Fruit fly (Drosophila melanogaster) whole organism, embryonic: ENCODE data around the gene PEK.

Experiments used
- Ada2b ChIP-seq: fragments of 200-800 bp; sonication (Bioruptor generic); IDR thresholded peaks from 2 replicates; pipeline ENCODE4 v1.3.6; 2022; ENCODE audit warnings: missing biosample characterization, missing genetic modification characterization
- Bdp1 ChIP-seq: fragments of 200-800 bp; sonication (Bioruptor generic); optimal IDR thresholded peaks from 3 replicates; lab custom pipeline; 2016; ENCODE audit warnings: missing biosample characterization, missing genetic modification characterization
- CG10147 ChIP-seq: fragments of 200-800 bp; sonication (Bioruptor generic); optimal IDR thresholded peaks from 2 replicates; lab custom pipeline; 2019; ENCODE audit warnings: missing biosample characterization, mild to moderate bottlenecking, missing genetic modification characterization, moderate library complexity
- CG10462 ChIP-seq: fragments of 200-800 bp; sonication (Bioruptor generic); optimal IDR thresholded peaks from 2 replicates; lab custom pipeline; 2016; ENCODE audit warnings: missing biosample characterization, missing genetic modification characterization
- CG10543 ChIP-seq: fragments of 200-800 bp; sonication (Bioruptor generic); optimal IDR thresholded peaks from 3 replicates; lab custom pipeline; 2017; ENCODE audit warnings: missing biosample characterization, mild to moderate bottlenecking, missing genetic modification characterization, moderate library complexity
- CG10654 ChIP-seq: fragments of 200-800 bp; sonication (Bioruptor generic); optimal IDR thresholded peaks from 2 replicates; lab custom pipeline; 2016; ENCODE audit warnings: missing biosample characterization, missing genetic modification characterization
- CG12104 ChIP-seq: fragments of 200-800 bp; sonication (Bioruptor generic); optimal IDR thresholded peaks from 3 replicates; lab custom pipeline; 2016; ENCODE audit warnings: missing biosample characterization, missing genetic modification characterization
- CG15073 ChIP-seq: fragments of 200-800 bp; sonication (Bioruptor generic); optimal IDR thresholded peaks from 2 replicates; lab custom pipeline; 2016; ENCODE audit warnings: missing biosample characterization, missing genetic modification characterization
- CG1647 ChIP-seq: fragments of 200-800 bp; sonication (Bioruptor generic); optimal IDR thresholded peaks from 3 replicates; lab custom pipeline; 2016; ENCODE audit warnings: missing biosample characterization, missing genetic modification characterization
- CG17186 ChIP-seq: fragments of 200-800 bp; sonication (Bioruptor generic); optimal IDR thresholded peaks from 3 replicates; lab custom pipeline; 2017; ENCODE audit warnings: missing biosample characterization, missing genetic modification reagents, missing genetic modification characterization
- CG1792 ChIP-seq: fragments of 200-800 bp; sonication (Bioruptor generic); optimal IDR thresholded peaks from 2 replicates; lab custom pipeline; 2016; ENCODE audit warnings: missing biosample characterization, missing genetic modification characterization
- CG2120 ChIP-seq: fragments of 200-800 bp; sonication (Bioruptor generic); optimal IDR thresholded peaks from 3 replicates; lab custom pipeline; 2016; ENCODE audit warnings: missing biosample characterization, missing genetic modification characterization
- CG34224 ChIP-seq: fragments of 200-800 bp; sonication (Bioruptor generic); IDR thresholded peaks from 3 replicates; pipeline ENCODE4 v1.3.6; 2022; ENCODE audit warnings: missing biosample characterization, missing genetic modification characterization; ENCODE audit not compliant: partially characterized antibody
- CG3726 ChIP-seq: fragments of 200-800 bp; sonication (Bioruptor generic); IDR thresholded peaks from 3 replicates; pipeline ENCODE4, ENCODE4 v1.3.6; 2022; ENCODE audit warnings: missing biosample characterization, missing genetic modification characterization
- CG4328 ChIP-seq: fragments of 200-800 bp; sonication (Bioruptor generic); optimal IDR thresholded peaks from 3 replicates; lab custom pipeline; 2017; ENCODE audit warnings: missing biosample characterization, missing genetic modification reagents, missing genetic modification characterization
- CG7987 ChIP-seq: fragments of 200-800 bp; sonication (Bioruptor generic); optimal IDR thresholded peaks from 2 replicates; lab custom pipeline; 2018; ENCODE audit warnings: missing biosample characterization, mild to moderate bottlenecking, missing genetic modification characterization, moderate library complexity
- Chrac-16 ChIP-seq: fragments of 200-800 bp; sonication (Bioruptor generic); optimal IDR thresholded peaks from 3 replicates; lab custom pipeline; 2016; ENCODE audit warnings: missing biosample characterization, missing genetic modification characterization
- D ChIP-seq, 2 experiments: fragments of 200-800 bp in 1 of 2; fragments of >200 bp in 1 of 2; sonication (Bioruptor generic) in 1 of 2; optimal IDR thresholded peaks; 2 replicates in 1 of 2; 3 replicates in 1 of 2; lab custom pipeline; 2017; ENCODE audit warnings: mild to moderate bottlenecking in 1 of 2, missing biosample characterization in 1 of 2, missing genetic modification characterization in 1 of 2, missing genetic modification reagents in 1 of 2
- D19A ChIP-seq: fragments of 200-800 bp; optimal IDR thresholded peaks from 3 replicates; lab custom pipeline; 2019; ENCODE audit warnings: missing biosample characterization, mild to moderate bottlenecking, missing genetic modification characterization, moderate library complexity
- Dbx ChIP-seq: fragments of 200-800 bp; sonication (Bioruptor generic); IDR thresholded peaks from 3 replicates; pipeline ENCODE4 v1.3.6; 2022; ENCODE audit warnings: missing biosample characterization, missing genetic modification characterization
- Dref ChIP-seq: fragments of 200-800 bp; sonication (Bioruptor generic); IDR thresholded peaks from 2 replicates; pipeline ENCODE4 v1.3.6; 2022; ENCODE audit warnings: missing biosample characterization, missing genetic modification characterization
- E2f1 ChIP-seq: fragments of 200-800 bp; sonication (Bioruptor generic); IDR thresholded peaks from 2 replicates; pipeline ENCODE4 v1.3.6; 2022; ENCODE audit warnings: missing biosample characterization, missing genetic modification characterization
- Eip74EF ChIP-seq, 2 experiments: fragments of 200-800 bp in 1 of 2; fragments of >200 bp in 1 of 2; sonication (Bioruptor generic) in 1 of 2; optimal IDR thresholded peaks; 2 replicates each; lab custom pipeline; 2017 to 2019; ENCODE audit warnings: missing biosample characterization in 2 of 2, missing genetic modification characterization in 2 of 2, mild to moderate bottlenecking in 1 of 2, moderate library complexity in 1 of 2
- Ets65A ChIP-seq: fragments of 200-800 bp; sonication (Bioruptor generic); peaks from one replicate; lab custom pipeline; 2016; ENCODE audit warnings: missing biosample characterization, missing genetic modification characterization
- Gug ChIP-seq: fragments of 200-800 bp; sonication (Bioruptor generic); IDR thresholded peaks from 4 replicates; pipeline ENCODE4 v1.3.6; 2022; ENCODE audit warnings: missing biosample characterization, missing genetic modification characterization
- H15 ChIP-seq: fragments of 200-800 bp; sonication (Bioruptor generic); IDR thresholded peaks from 3 replicates; pipeline ENCODE4 v1.3.6; 2022; ENCODE audit warnings: missing biosample characterization, missing genetic modification characterization
- Lim3 ChIP-seq: fragments of 200-800 bp; sonication (Bioruptor generic); IDR thresholded peaks from 2 replicates; pipeline ENCODE4 v1.3.6; 2022; ENCODE audit warnings: missing biosample characterization, missing genetic modification characterization
- Mes4 ChIP-seq: fragments of 200-800 bp; sonication (Bioruptor generic); optimal IDR thresholded peaks from 2 replicates; lab custom pipeline; 2016; ENCODE audit warnings: missing biosample characterization, missing genetic modification characterization
- Ptx1 ChIP-seq: fragments of 200-800 bp; sonication (Bioruptor generic); IDR thresholded peaks from 2 replicates; pipeline ENCODE4 v1.3.6; 2022; ENCODE audit warnings: missing biosample characterization, missing genetic modification characterization
- YL-1 ChIP-seq: fragments of 200-800 bp; sonication (Bioruptor generic); optimal IDR thresholded peaks from 3 replicates; lab custom pipeline; 2017; ENCODE audit warnings: missing biosample characterization, mild to moderate bottlenecking, missing genetic modification characterization
- ase ChIP-seq: fragments of 200-800 bp; sonication (Bioruptor generic); IDR thresholded peaks from 3 replicates; pipeline ENCODE4 v1.3.6; 2022; ENCODE audit warnings: missing biosample characterization, missing genetic modification characterization
- ato ChIP-seq: fragments of 200-800 bp; sonication (Bioruptor generic); IDR thresholded peaks from 2 replicates; pipeline ENCODE4 v1.3.6; 2022; ENCODE audit warnings: missing biosample characterization, missing genetic modification characterization; ENCODE audit not compliant: partially characterized antibody
- btn ChIP-seq: fragments of 200-800 bp; sonication (Bioruptor generic); optimal IDR thresholded peaks from 2 replicates; lab custom pipeline; 2016; ENCODE audit warnings: missing biosample characterization, missing genetic modification characterization
- cato ChIP-seq: fragments of 200-800 bp; sonication (Bioruptor generic); optimal IDR thresholded peaks from 2 replicates; lab custom pipeline; 2016; ENCODE audit warnings: missing biosample characterization, missing genetic modification characterization, borderline replicate concordance
- caup ChIP-seq: fragments of 200-800 bp; sonication (Bioruptor generic); optimal IDR thresholded peaks from 3 replicates; lab custom pipeline; 2017; ENCODE audit warnings: missing biosample characterization, mild to moderate bottlenecking, missing genetic modification characterization, moderate library complexity; ENCODE audit not compliant: severe bottlenecking
- disco-r ChIP-seq: fragments of 200-800 bp; sonication (Bioruptor generic); optimal IDR thresholded peaks from 2 replicates; lab custom pipeline; 2016; ENCODE audit warnings: missing biosample characterization, missing genetic modification characterization
- dpn ChIP-seq, 2 experiments: fragments of 200-800 bp; sonication (Bioruptor generic); optimal IDR thresholded peaks; 3 replicates each; lab custom pipeline; 2016; ENCODE audit warnings: missing biosample characterization in 2 of 2, missing genetic modification characterization in 2 of 2
- dysf ChIP-seq: fragments of 200-800 bp; sonication (Bioruptor generic); IDR thresholded peaks from 3 replicates; pipeline ENCODE4 v1.3.6; 2022; ENCODE audit warnings: missing biosample characterization, missing genetic modification characterization
- jing ChIP-seq: fragments of 200-800 bp; sonication (Bioruptor generic); optimal IDR thresholded peaks from 2 replicates; lab custom pipeline; 2018; ENCODE audit warnings: missing biosample characterization, mild to moderate bottlenecking, missing genetic modification characterization
- nerfin-2 ChIP-seq: fragments of 200-800 bp; sonication (Bioruptor generic); IDR thresholded peaks from 2 replicates; pipeline ENCODE4 v1.3.6; 2022; ENCODE audit warnings: missing biosample characterization, missing genetic modification characterization; ENCODE audit not compliant: partially characterized antibody
- pan ChIP-seq, 4 experiments: fragments of >200 bp in 3 of 4; fragments of 200-800 bp in 1 of 4; sonication (Bioruptor generic) in 1 of 4; optimal IDR thresholded peaks in 3 of 4; IDR thresholded peaks in 1 of 4; 2 replicates each; pipeline versions ENCODE4 v1.3.6 to Lab custom; 2017 to 2022; ENCODE audit warnings: missing biosample characterization in 2 of 4, missing genetic modification characterization in 2 of 4, mixed read lengths in 1 of 4
- peb ChIP-seq: fragments of 200-800 bp; sonication (Bioruptor generic); IDR thresholded peaks from 2 replicates; pipeline ENCODE4 v1.3.6; 2022; ENCODE audit warnings: missing biosample characterization, missing genetic modification characterization
- phol ChIP-seq: fragments of 200-800 bp; sonication (Bioruptor generic); optimal IDR thresholded peaks from 3 replicates; lab custom pipeline; 2018; ENCODE audit warnings: missing biosample characterization, mild to moderate bottlenecking, missing genetic modification characterization, moderate library complexity
- ro ChIP-seq: fragments of 200-800 bp; sonication (Bioruptor generic); IDR thresholded peaks from 2 replicates; pipeline ENCODE4 v1.3.6; 2022; ENCODE audit warnings: missing biosample characterization, missing genetic modification characterization
- row ChIP-seq: fragments of 200-800 bp; sonication (Bioruptor generic); IDR thresholded peaks from 3 replicates; pipeline ENCODE4 v1.3.6; 2022; ENCODE audit warnings: missing biosample characterization, missing genetic modification characterization
- sc ChIP-seq, 3 experiments: fragments of >200 bp in 2 of 3; fragments of 200-800 bp in 1 of 3; sonication (Bioruptor generic) in 1 of 3; optimal IDR thresholded peaks; 2 replicates in 2 of 3; 3 replicates in 1 of 3; lab custom pipeline; 2017; ENCODE audit warnings: mild to moderate bottlenecking in 1 of 3, missing biosample characterization in 1 of 3, missing genetic modification characterization in 1 of 3, missing genetic modification reagents in 1 of 3
- sr ChIP-seq: fragments of 200-800 bp; sonication (Bioruptor generic); IDR thresholded peaks from 3 replicates; pipeline ENCODE4 v1.3.6; 2022; ENCODE audit warnings: missing biosample characterization, missing genetic modification characterization
- wdn ChIP-seq: fragments of 200-800 bp; sonication (Bioruptor generic); IDR thresholded peaks from 2 replicates; pipeline ENCODE4 v1.3.6; 2022; ENCODE audit warnings: missing biosample characterization, missing genetic modification characterization
- zen2 ChIP-seq: fragments of 200-800 bp; sonication (Bioruptor generic); IDR thresholded peaks from 3 replicates; pipeline ENCODE4 v1.3.6; 2022; ENCODE audit warnings: missing biosample characterization, missing genetic modification characterization; ENCODE audit not compliant: partially characterized antibody
- zfh1 ChIP-seq: fragments of 200-800 bp; sonication (Bioruptor generic); IDR thresholded peaks from 3 replicates; pipeline ENCODE4 v1.3.6; 2022; ENCODE audit warnings: missing biosample characterization, missing genetic modification characterization

PEK gene

DNA sequence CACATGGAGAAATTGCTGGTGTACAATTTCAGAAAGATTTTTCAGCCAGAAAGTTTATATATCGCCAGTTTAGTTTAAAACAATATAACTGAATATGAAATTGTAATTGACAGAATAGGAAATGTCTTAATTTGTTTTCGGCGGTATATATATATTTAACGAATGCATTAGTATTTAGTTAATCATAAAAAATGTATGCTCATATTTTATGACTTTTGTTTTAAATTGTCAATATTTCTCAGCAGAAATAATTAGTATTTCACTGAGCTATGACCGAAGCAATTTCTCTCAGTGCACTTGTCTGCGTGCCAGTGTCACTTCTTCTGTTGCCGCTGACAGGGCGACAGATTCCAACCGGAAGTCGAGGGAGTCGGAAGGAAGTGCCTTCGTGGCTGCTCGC, 51.6 kb downstream of the PEK start (continued):
- TF ChIP-seq zen2 (GFP tag; lab: Robert Waterston, UW): no peak
- no peak for TF ChIP-seq CG15073
- no peak for TF ChIP-seq ase (GFP tag; lab: Robert Waterston, UW)
- no peak for TF ChIP-seq CG17186 (GFP tag; lab: Kevin White, UChicago)
- no peak for TF ChIP-seq ro (GFP tag; lab: Robert Waterston, UW)
- no peak for TF ChIP-seq wdn
- no peak for TF ChIP-seq Ada2b (GFP tag; lab: Robert Waterston, UW)
- TF ChIP-seq Dbx: no peak
- TF ChIP-seq dysf (GFP tag; lab: Robert Waterston, UW): 0 out of 3 replicates have a peak, but pooled peaks have one; percentile 27
- TF ChIP-seq Chrac-16 (GFP tag; lab: Kevin White, UChicago): peak; percentile 27
- TF ChIP-seq phol (tag; lab: Kevin White, UChicago): peak; percentile 64
- peak; percentile 5 to 29 for TF ChIP-seq dpn (GFP tag; optimal IDR thresholded peaks at IDR 0.05; lab: Kevin White, UChicago)
- TF ChIP-seq CG34224 (GFP tag; lab: Robert Waterston, UW): no peak
- no peak for TF ChIP-seq Ets65A (GFP tag; lab: Kevin White, UChicago)
- peak; percentile 15 for TF ChIP-seq CG10654 (GFP tag; lab: Kevin White, UChicago)
- no peak for TF ChIP-seq CG10462 (GFP tag; lab: Kevin White, UChicago)
- TF ChIP-seq disco-r (GFP tag; lab: Kevin White, UChicago): no peak
- TF ChIP-seq zfh1 (GFP tag; lab: Robert Waterston, UW): no peak
- peak; percentile 16 for TF ChIP-seq CG10543 (GFP tag; lab: Kevin White, UChicago)
- TF ChIP-seq Eip74EF (GFP tag; optimal IDR thresholded peaks at IDR 0.05; lab: Kevin White, UChicago): peak in 1 of 2 experiments; percentile 5
- no peak for TF ChIP-seq ato (GFP tag; lab: Robert Waterston, UW)
- TF ChIP-seq Ptx1 (GFP tag; lab: Robert Waterston, UW): no peak
- TF ChIP-seq Bdp1: no peak
- no peak for TF ChIP-seq sc (optimal IDR thresholded peaks at IDR 0.05; lab: Kevin White, UChicago)
- no peak for TF ChIP-seq sc (GFP tag; optimal IDR thresholded peaks at IDR 0.05; lab: Kevin White, UChicago)
- TF ChIP-seq E2f1 (GFP tag; lab: Robert Waterston, UW): no peak
- TF ChIP-seq peb: no peak
- TF ChIP-seq Dref: no peak
- no peak for TF ChIP-seq btn (GFP tag; lab: Kevin White, UChicago)
- TF ChIP-seq Mes4: no peak
- no peak for TF ChIP-seq nerfin-2
- TF ChIP-seq D19A (tag; lab: Kevin White, UChicago): peak; percentile 2
- no peak for TF ChIP-seq CG1647
- TF ChIP-seq Lim3 (GFP tag; lab: Robert Waterston, UW): no peak
- no peak for TF ChIP-seq D (optimal IDR thresholded peaks at IDR 0.05; lab: Kevin White, UChicago)
- TF ChIP-seq D (GFP tag; optimal IDR thresholded peaks at IDR 0.05; lab: Kevin White, UChicago): peak; percentile 44
- TF ChIP-seq Gug (GFP tag; lab: Robert Waterston, UW): no peak
- peak; percentile 69 for TF ChIP-seq CG2120
- peak; percentile 11 for TF ChIP-seq CG12104 (GFP tag; lab: Kevin White, UChicago)
- no peak for TF ChIP-seq CG3726 (GFP tag; lab: Robert Waterston, UW)
- no peak for TF ChIP-seq YL-1 (GFP tag; lab: Kevin White, UChicago)
- TF ChIP-seq H15 (GFP tag; lab: Robert Waterston, UW): no peak
- TF ChIP-seq row: peak; percentile 46
- TF ChIP-seq CG10147: peak; percentile 37
- no peak for TF ChIP-seq CG7987 (GFP tag; lab: Kevin White, UChicago)
- TF ChIP-seq caup (GFP tag; lab: Kevin White, UChicago): peak; percentile 31
- TF ChIP-seq pan (optimal IDR thresholded peaks at IDR 0.05; lab: Kevin White, UChicago): no peak
- peak in 1 of 2 experiments; percentile 46 for TF ChIP-seq pan (GFP tag; optimal IDR thresholded peaks at IDR 0.05 in 1 of 2, IDR thresholded peaks at IDR 0.05 in 1 of 2)
- TF ChIP-seq cato (GFP tag; lab: Kevin White, UChicago): no peak
- no peak for TF ChIP-seq sr (GFP tag; lab: Robert Waterston, UW)
- TF ChIP-seq jing (GFP tag; lab: Kevin White, UChicago): no peak
- peak; percentile 26 for TF ChIP-seq CG4328
- TF ChIP-seq CG1792: no peak
